Fruit fly (Drosophila melanogaster) whole organism, adult: Measurements from ENCODE around the gene CG31368.

Experiments
- CG11617 ChIP-seq: fragments of 200-800 bp; sonication (Bioruptor generic); optimal IDR thresholded peaks from 2 replicates; lab custom pipeline; 2017; ENCODE audit warnings: mild to moderate bottlenecking, missing biosample characterization, missing genetic modification reagents, missing genetic modification characterization
- CG12768 ChIP-seq: fragments of 200-800 bp; sonication (Bioruptor generic); optimal IDR thresholded peaks from 2 replicates; lab custom pipeline; 2017; ENCODE audit warnings: missing biosample characterization, missing genetic modification characterization, mild to moderate bottlenecking, moderate library complexity, missing genetic modification reagents
- CG1620 ChIP-seq: fragments of 200-800 bp; sonication (Bioruptor generic); optimal IDR thresholded peaks from 2 replicates; lab custom pipeline; 2016; ENCODE audit warnings: missing biosample characterization, missing genetic modification characterization
- CG33017 ChIP-seq: fragments of 200-800 bp; sonication (Bioruptor generic); optimal IDR thresholded peaks from 2 replicates; lab custom pipeline; 2018; ENCODE audit warnings: missing biosample characterization, mild to moderate bottlenecking, missing genetic modification characterization, moderate library complexity
- CG5204 ChIP-seq: fragments of 200-800 bp; sonication (Bioruptor generic); optimal IDR thresholded peaks from 2 replicates; lab custom pipeline; 2016; ENCODE audit warnings: missing biosample characterization, missing genetic modification characterization
- CG7045 ChIP-seq: fragments of 200-800 bp; sonication (Bioruptor generic); optimal IDR thresholded peaks from 2 replicates; lab custom pipeline; 2017; ENCODE audit warnings: missing biosample characterization, mild to moderate bottlenecking, missing genetic modification characterization
- CG7101 ChIP-seq: fragments of 200-800 bp; sonication (Bioruptor generic); optimal IDR thresholded peaks from 2 replicates; lab custom pipeline; 2018; ENCODE audit warnings: missing biosample characterization, mild to moderate bottlenecking, missing genetic modification characterization, moderate library complexity
- Clk ChIP-seq: fragments of 200-800 bp; sonication (Bioruptor generic); optimal IDR thresholded peaks from 2 replicates; lab custom pipeline; 2017; ENCODE audit warnings: missing biosample characterization, missing genetic modification characterization
- bab1 ChIP-seq: fragments of 200-800 bp; sonication (Bioruptor generic); optimal IDR thresholded peaks from 3 replicates; lab custom pipeline; 2019; ENCODE audit warnings: missing biosample characterization, mild to moderate bottlenecking, missing genetic modification characterization, moderate library complexity
- cic ChIP-seq: fragments of 200-800 bp; sonication (Bioruptor generic); optimal IDR thresholded peaks from 2 replicates; lab custom pipeline; 2017; ENCODE audit warnings: missing biosample characterization, mild to moderate bottlenecking, missing genetic modification characterization, moderate library complexity
- cnc ChIP-seq, 2 experiments: fragments of >200 bp; optimal IDR thresholded peaks; 2 replicates each; lab custom pipeline; 2017
- toe ChIP-seq: fragments of 200-800 bp; sonication (Bioruptor generic); optimal IDR thresholded peaks from 2 replicates; lab custom pipeline; 2016; ENCODE audit warnings: missing biosample characterization, missing genetic modification characterization

DNA sequence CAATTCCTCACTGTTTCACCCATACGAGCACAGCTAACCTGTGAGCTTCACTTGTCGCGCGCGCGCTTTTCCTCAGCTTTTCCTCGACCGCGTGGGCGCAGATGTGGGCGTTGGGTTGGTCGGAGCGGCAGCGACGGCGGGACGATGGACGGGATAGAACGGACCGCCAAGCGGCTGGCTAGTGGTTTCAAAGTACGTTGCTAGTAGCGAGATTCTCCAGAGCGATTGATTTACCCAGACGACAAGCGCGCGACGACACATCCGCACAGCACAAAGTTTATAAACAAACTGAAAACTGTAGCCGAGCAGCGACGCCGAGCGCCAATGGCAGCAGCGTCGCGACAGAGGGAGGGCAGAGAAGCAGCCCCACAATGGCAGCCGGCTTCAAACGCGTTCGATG lies 13.4 kb upstream of the CG31368 start, which contains the start of gene CG6959:
- TF ChIP-seq Clk (GFP tag; lab: Kevin White, UChicago), result no peak
- TF ChIP-seq CG7101 (tag; lab: Kevin White, UChicago), result no peak
- no peak for TF ChIP-seq cnc (optimal IDR thresholded peaks at IDR 0.05; lab: Kevin White, UChicago)
- no peak for TF ChIP-seq CG11617
- TF ChIP-seq CG12768, result peak; percentile 33
- TF ChIP-seq bab1 (GFP tag; lab: Kevin White, UChicago), result peak; percentile 5
- no peak for TF ChIP-seq CG7045 (GFP tag; lab: Kevin White, UChicago)
- TF ChIP-seq toe (GFP tag; lab: Kevin White, UChicago), result peak; percentile 38
- no peak for TF ChIP-seq CG33017 (tag; lab: Kevin White, UChicago)
- TF ChIP-seq cic (GFP tag; lab: Kevin White, UChicago), result no peak
- no peak for TF ChIP-seq CG1620 (GFP tag; lab: Kevin White, UChicago)
- TF ChIP-seq CG5204 (GFP tag; lab: Kevin White, UChicago), result no peak
